Worm (Caenorhabditis elegans) whole organism, young adult: ENCODE measurements around the gene str-85.

Experiments
- B0019.2 ChIP-seq: fragments of 200-800 bp; sonication (Bioruptor generic); conservative IDR thresholded peaks from 2 replicates; pipeline ENCODE4 v1.3.6; 2022; ENCODE audit warnings: missing genetic modification reagents, missing genetic modification characterization, missing compliant biosample characterization
- B0035.1 ChIP-seq: sonication (generic microtip); optimal IDR thresholded peaks from 2 replicates; lab custom pipeline; 2016; ENCODE audit warnings: missing genetic modification characterization, mild to moderate bottlenecking, missing compliant biosample characterization, missing genotype, missing genetic modification reagents
- B0261.1 ChIP-seq: sonication (generic microtip); optimal IDR thresholded peaks from 2 replicates; lab custom pipeline; 2016; ENCODE audit warnings: mild to moderate bottlenecking, missing genetic modification characterization, moderate library complexity, missing compliant biosample characterization
- C06A6.2 ChIP-seq: fragments of 200-800 bp; sonication (Bioruptor generic); conservative IDR thresholded peaks from 2 replicates; pipeline ENCODE4 v1.3.6; 2022; ENCODE audit warnings: missing genetic modification characterization, missing compliant biosample characterization
- D2030.7 ChIP-seq: fragments of 200-800 bp; sonication (Bioruptor generic); IDR thresholded peaks from 2 replicates; pipeline ENCODE4 v1.3.6; 2022; ENCODE audit warnings: missing genetic modification reagents, missing genetic modification characterization, missing compliant biosample characterization
- F22D6.2 ChIP-seq: sonication (generic microtip); optimal IDR thresholded peaks from 2 replicates; lab custom pipeline; 2016; ENCODE audit warnings: mild to moderate bottlenecking, missing genetic modification characterization, missing compliant biosample characterization
- F49E8.2 ChIP-seq: sonication (generic microtip); optimal IDR thresholded peaks from 3 replicates; lab custom pipeline; 2017; ENCODE audit warnings: missing genetic modification characterization, mild to moderate bottlenecking, missing compliant biosample characterization, antibody characterized with exemption, moderate library complexity; ENCODE audit not compliant: insufficient read depth
- F57A8.1 ChIP-seq: fragments of 200-800 bp; sonication (Bioruptor generic); optimal IDR thresholded peaks from 2 replicates; lab custom pipeline; 2018; ENCODE audit warnings: mild to moderate bottlenecking, missing genetic modification characterization, moderate library complexity, missing compliant biosample characterization
- Y53G8AR.9 ChIP-seq: fragments of 200-800 bp; sonication (Bioruptor generic); conservative IDR thresholded peaks from 2 replicates; pipeline ENCODE4 v1.3.6; 2022; ENCODE audit warnings: missing genetic modification reagents, missing genetic modification characterization, missing compliant biosample characterization
- ZK185.1 ChIP-seq: sonication (generic microtip); optimal IDR thresholded peaks from 2 replicates; lab custom pipeline; 2016; ENCODE audit warnings: mild to moderate bottlenecking, missing genetic modification characterization, missing compliant biosample characterization; ENCODE audit not compliant: poor library complexity, severe bottlenecking
- ama-1 ChIP-seq, 3 experiments: fragments of 150-350 bp in 1 of 3; sonication (generic microtip) in 2 of 3; optimal IDR thresholded peaks; 2 replicates each; lab custom pipeline; 2014 to 2018; ENCODE audit warnings: missing biosample characterization in 2 of 3, missing genetic modification characterization in 2 of 3, missing genetic modification reagents in 2 of 3
- attf-3 ChIP-seq: fragments of 200-800 bp; sonication (Bioruptor generic); conservative IDR thresholded peaks from 2 replicates; pipeline ENCODE4 v1.3.6; 2022; ENCODE audit warnings: missing genetic modification reagents, missing genetic modification characterization, missing compliant biosample characterization
- attf-6 ChIP-seq: fragments of 200-800 bp; sonication (Bioruptor generic); IDR thresholded peaks from 2 replicates; pipeline ENCODE4 v1.3.6; 2022; ENCODE audit warnings: missing genetic modification reagents, missing genetic modification characterization, missing compliant biosample characterization
- cebp-1 ChIP-seq, 2 experiments: fragments of 200-800 bp in 1 of 2; sonication (Bioruptor generic) in 1 of 2; sonication (generic microtip) in 1 of 2; IDR thresholded peaks in 1 of 2; optimal IDR thresholded peaks in 1 of 2; 2 replicates each; pipeline versions ENCODE4 v1.3.6 to Lab custom; 2017 to 2022; ENCODE audit warnings: missing compliant biosample characterization in 2 of 2, missing genetic modification characterization in 2 of 2, mild to moderate bottlenecking in 1 of 2, missing genetic modification reagents in 1 of 2, moderate library complexity in 1 of 2
- ceh-27 ChIP-seq: fragments of 200-800 bp; sonication (Bioruptor generic); optimal IDR thresholded peaks from 2 replicates; lab custom pipeline; 2018; ENCODE audit warnings: mild to moderate bottlenecking, missing genetic modification characterization, moderate library complexity, missing compliant biosample characterization
- ceh-40 ChIP-seq: fragments of 200-800 bp; sonication (Bioruptor generic); IDR thresholded peaks from 2 replicates; pipeline ENCODE4 v1.3.6; 2022; ENCODE audit warnings: missing genetic modification characterization, missing compliant biosample characterization
- ceh-58 ChIP-seq: fragments of 200-800 bp; sonication (Bioruptor generic); IDR thresholded peaks from 2 replicates; pipeline ENCODE4 v1.3.6; 2022; ENCODE audit warnings: missing genetic modification characterization, missing compliant biosample characterization
- chd-7 ChIP-seq: sonication (generic microtip); optimal IDR thresholded peaks from 2 replicates; lab custom pipeline; 2016; ENCODE audit warnings: mild to moderate bottlenecking, missing genetic modification characterization, moderate library complexity, missing compliant biosample characterization
- dpl-1 ChIP-seq: fragments of 150-350 bp; optimal IDR thresholded peaks from 2 replicates; lab custom pipeline; 2014; ENCODE audit warnings: missing biosample characterization, missing genetic modification reagents, missing genetic modification characterization
- egrh-3 ChIP-seq: fragments of 200-800 bp; sonication (Bioruptor generic); IDR thresholded peaks from 2 replicates; pipeline ENCODE4 v1.3.6; 2022; ENCODE audit warnings: missing genetic modification reagents, missing genetic modification characterization, missing compliant biosample characterization
- ekl-4 ChIP-seq: fragments of 200-800 bp; sonication (Bioruptor generic); IDR thresholded peaks from 2 replicates; pipeline ENCODE4 v1.3.6; 2022; ENCODE audit warnings: missing genetic modification reagents, missing genetic modification characterization, missing compliant biosample characterization
- fkh-3 ChIP-seq: sonication (generic microtip); optimal IDR thresholded peaks from 2 replicates; lab custom pipeline; 2016; ENCODE audit warnings: mild to moderate bottlenecking, missing genetic modification characterization, missing compliant biosample characterization
- gei-17 ChIP-seq: fragments of 200-800 bp; sonication (Bioruptor generic); optimal IDR thresholded peaks from 2 replicates; lab custom pipeline; 2018; ENCODE audit warnings: mild to moderate bottlenecking, missing genetic modification characterization, missing compliant biosample characterization
- hlh-26 ChIP-seq: fragments of 200-800 bp; sonication (Bioruptor generic); conservative IDR thresholded peaks from 2 replicates; pipeline ENCODE4 v1.3.6; 2022; ENCODE audit warnings: missing genetic modification reagents, missing genetic modification characterization, missing compliant biosample characterization
- lag-1 ChIP-seq: fragments of 200-800 bp; sonication (Bioruptor generic); IDR thresholded peaks from 2 replicates; pipeline ENCODE4 v1.3.6; 2022; ENCODE audit warnings: missing genetic modification reagents, missing genetic modification characterization, missing compliant biosample characterization
- lin-26 ChIP-seq: fragments of 200-800 bp; sonication (Bioruptor generic); IDR thresholded peaks from 2 replicates; pipeline ENCODE4 v1.3.6; 2022; ENCODE audit warnings: missing genetic modification reagents, missing genetic modification characterization, missing compliant biosample characterization
- lin-40 ChIP-seq: sonication (generic microtip); optimal IDR thresholded peaks from 2 replicates; lab custom pipeline; 2016; ENCODE audit warnings: missing genetic modification characterization, mild to moderate bottlenecking, missing compliant biosample characterization, missing genotype, missing genetic modification reagents
- lin-54 ChIP-seq: fragments of 200-800 bp; sonication (Bioruptor generic); optimal IDR thresholded peaks from 2 replicates; lab custom pipeline; 2018; ENCODE audit warnings: mild to moderate bottlenecking, missing genetic modification characterization, missing compliant biosample characterization
- lsy-27 ChIP-seq: sonication (generic microtip); optimal IDR thresholded peaks from 2 replicates; lab custom pipeline; 2017; ENCODE audit warnings: missing genetic modification characterization, mild to moderate bottlenecking, missing compliant biosample characterization, antibody characterized with exemption, missing genotype, borderline replicate concordance; ENCODE audit not compliant: insufficient read depth
- madf-3 ChIP-seq: fragments of 200-800 bp; sonication (Bioruptor generic); IDR thresholded peaks from 2 replicates; pipeline ENCODE4 v1.3.6; 2022; ENCODE audit warnings: missing genetic modification reagents, missing genetic modification characterization, missing compliant biosample characterization
- mcd-1 ChIP-seq: fragments of 200-800 bp; sonication (Bioruptor generic); IDR thresholded peaks from 2 replicates; pipeline ENCODE4 v1.3.6; 2022; ENCODE audit warnings: missing genetic modification reagents, missing genetic modification characterization, missing compliant biosample characterization
- nfyb-1 ChIP-seq: fragments of 200-800 bp; sonication (Bioruptor generic); IDR thresholded peaks from 2 replicates; pipeline ENCODE4 v1.3.6; 2022; ENCODE audit warnings: missing genetic modification reagents, missing genetic modification characterization, missing compliant biosample characterization
- nhr-80 ChIP-seq: sonication (generic microtip); optimal IDR thresholded peaks from 2 replicates; lab custom pipeline; 2016; ENCODE audit warnings: missing genetic modification characterization, missing compliant biosample characterization
- rcor-1 ChIP-seq: fragments of 200-800 bp; sonication (Bioruptor generic); IDR thresholded peaks from 2 replicates; pipeline ENCODE4 v1.3.6; 2022; ENCODE audit warnings: missing genetic modification reagents, missing genetic modification characterization, missing compliant biosample characterization
- repo-1 ChIP-seq: sonication (generic microtip); optimal IDR thresholded peaks from 2 replicates; lab custom pipeline; 2017; ENCODE audit warnings: mild to moderate bottlenecking, missing genetic modification characterization, missing compliant biosample characterization
- sptf-2 ChIP-seq: fragments of 200-800 bp; sonication (Bioruptor generic); optimal IDR thresholded peaks from 2 replicates; lab custom pipeline; 2018; ENCODE audit warnings: mild to moderate bottlenecking, missing genetic modification characterization, missing compliant biosample characterization
- tbp1 ChIP-seq: fragments of 200-800 bp; sonication (Bioruptor generic); optimal IDR thresholded peaks from 2 replicates; lab custom pipeline; 2018; ENCODE audit warnings: mild to moderate bottlenecking, missing genetic modification characterization, missing compliant biosample characterization
- tbx-9 ChIP-seq: sonication (generic microtip); optimal IDR thresholded peaks from 2 replicates; lab custom pipeline; 2016; ENCODE audit warnings: borderline replicate concordance, missing genetic modification characterization, inconsistent platforms, missing compliant biosample characterization
- zfh-2 ChIP-seq: fragments of 200-800 bp; sonication (Bioruptor generic); conservative IDR thresholded peaks from 2 replicates; pipeline ENCODE4 v1.3.6; 2022; ENCODE audit warnings: missing genetic modification reagents, missing genetic modification characterization, missing compliant biosample characterization
- zim-3 ChIP-seq: sonication (generic microtip); optimal IDR thresholded peaks from 2 replicates; lab custom pipeline; 2017; ENCODE audit warnings: mild to moderate bottlenecking, missing genetic modification characterization, moderate library complexity, missing compliant biosample characterization
- ztf-26 ChIP-seq: sonication (generic microtip); optimal IDR thresholded peaks from 2 replicates; lab custom pipeline; 2017; ENCODE audit warnings: missing genetic modification characterization, missing compliant biosample characterization
- ztf-6 ChIP-seq: fragments of 200-800 bp; sonication (Bioruptor generic); IDR thresholded peaks from 2 replicates; pipeline ENCODE4 v1.3.6; 2022; ENCODE audit warnings: missing genetic modification reagents, missing genetic modification characterization, missing compliant biosample characterization

Gene str-85

DNA sequence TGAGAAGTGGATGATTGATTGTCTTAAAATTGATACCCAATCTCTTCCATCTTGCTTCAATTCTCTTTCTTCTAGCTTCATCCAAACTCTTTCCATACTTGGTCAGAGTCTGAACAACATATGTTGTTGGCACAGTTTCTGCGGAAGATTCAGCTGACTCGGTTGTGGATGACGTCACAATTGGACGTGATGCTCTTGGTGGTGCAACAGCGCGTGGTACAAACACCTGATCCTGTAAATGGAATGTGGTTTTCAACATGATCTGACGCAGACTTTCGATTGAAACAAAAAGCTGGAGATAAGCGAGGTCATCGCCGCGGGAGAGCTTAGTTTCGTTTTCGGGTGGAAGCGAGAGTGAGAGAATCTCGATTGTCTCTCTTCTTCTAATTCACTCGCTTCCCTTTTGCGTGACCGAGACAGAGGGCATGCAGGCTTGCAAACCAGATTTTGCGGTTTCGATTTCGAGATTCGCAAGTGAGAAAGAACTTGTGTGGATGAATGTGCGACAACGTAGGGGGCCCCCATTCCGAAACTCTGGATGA, 43.1 kb downstream of the str-85 start:
- TF ChIP-seq cebp-1 (GFP tag; IDR thresholded peaks at IDR 0.05; lab: Robert Waterston, UW) (no peak), cebp-1 (tag; optimal IDR thresholded peaks at IDR 0.05; lab: Kevin White, UChicago) (no peak), zfh-2 (GFP tag; lab: Robert Waterston, UW) (0 out of 2 replicates have a peak, but pooled peaks have one; percentile 27), attf-6 (GFP tag; lab: Robert Waterston, UW) (no peak), nhr-80 (tag; lab: Kevin White, UChicago) (no peak), attf-3 (GFP tag; lab: Robert Waterston, UW) (no peak), F49E8.2 (no peak)
- TF ChIP-seq, all 124 proteins: peak for 1

- TF ChIP-seq egrh-3 (peak; percentile 83), gei-17 (GFP tag; lab: Kevin White, UChicago) (no peak), nfyb-1 (no peak), lag-1 (no peak), zfh-2 (GFP tag; lab: Robert Waterston, UW) (peak; percentile 88), B0261.1 (tag; lab: Kevin White, UChicago) (no peak), fkh-3 (tag; lab: Kevin White, UChicago) (no peak)
These were observed 45.2 kb downstream of the str-85 start for ce11 chrV:8940419-8940818.

DNA sequence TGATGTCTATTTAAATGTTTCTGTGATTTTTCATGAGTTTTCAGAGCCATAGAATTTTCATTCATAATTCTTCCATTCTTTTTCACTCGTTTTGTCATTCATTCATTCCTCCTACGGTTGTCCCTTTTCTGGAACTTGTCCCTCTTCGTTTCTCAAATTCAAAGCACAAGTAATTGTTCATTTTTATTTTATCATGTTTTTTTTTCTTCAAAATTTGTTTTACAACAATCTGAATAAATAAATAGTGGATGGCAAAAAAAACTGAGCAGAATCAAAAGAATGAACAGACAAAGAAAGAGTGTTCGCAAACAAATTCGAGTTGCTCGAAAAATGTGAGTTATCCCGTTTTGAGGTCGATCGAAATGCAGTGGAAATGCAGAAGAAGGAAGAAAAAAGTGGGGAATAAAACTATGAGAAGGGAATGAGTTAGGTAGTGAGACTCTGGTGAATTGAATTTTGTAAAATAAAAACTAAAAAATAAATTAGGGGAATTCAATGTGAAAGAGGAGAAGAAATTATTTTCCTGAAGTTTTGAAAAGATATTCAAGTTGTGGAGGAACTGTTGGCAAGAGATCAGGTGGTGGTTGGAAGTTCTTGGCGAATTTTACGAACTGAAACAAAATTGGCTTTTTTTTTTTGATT, 46.1 kb downstream of the str-85 start:
- TF ChIP-seq chd-7 (peak; percentile 48), hlh-26 (no peak), tbx-9 (tag; lab: Kevin White, UChicago) (no peak), F57A8.1 (GFP tag; lab: Kevin White, UChicago) (no peak), ceh-27 (no peak), nfyb-1 (peak; percentile 44; the same call in 1 of the 2 replicates), C06A6.2 (GFP tag; lab: Robert Waterston, UW) (no peak), ztf-26 (tag; lab: Kevin White, UChicago) (peak; percentile 70), ceh-40 (GFP tag; lab: Robert Waterston, UW) (0 out of 2 replicates have a peak, but pooled peaks have one; percentile 5), lin-40 (tag; lab: Kevin White, UChicago) (peak; percentile 3), mcd-1 (peak; percentile 22; the same call in 1 of the 2 replicates), ZK185.1 (tag; lab: Kevin White, UChicago) (peak; percentile 4), madf-3 (GFP tag; lab: Robert Waterston, UW) (no peak), B0035.1 (tag; lab: Kevin White, UChicago) (no peak), attf-3 (GFP tag; lab: Robert Waterston, UW) (no peak), rcor-1 (GFP tag; lab: Robert Waterston, UW) (no peak), zim-3 (tag; lab: Kevin White, UChicago) (no peak), tbp1 (GFP tag; lab: Kevin White, UChicago) (no peak), lin-26 (GFP tag; lab: Robert Waterston, UW) (no peak), Y53G8AR.9 (GFP tag; lab: Robert Waterston, UW) (peak; percentile 67; the same call in 1 of the 2 replicates), ekl-4 (GFP tag; lab: Robert Waterston, UW) (0 out of 2 replicates have a peak, but pooled peaks have one; percentile 27), ztf-6 (GFP tag; lab: Robert Waterston, UW) (no peak), sptf-2 (no peak), D2030.7 (no peak), dpl-1 (GFP tag; lab: Kevin White, UChicago) (no peak), repo-1 (tag; lab: Kevin White, UChicago) (peak; percentile 67), ama-1 (optimal IDR thresholded peaks at IDR 0.05; lab: Kevin White, UChicago) (peak; percentile 93), ama-1 (GFP tag; optimal IDR thresholded peaks at IDR 0.05; lab: Kevin White, UChicago) (no peak), nhr-80 (tag; lab: Kevin White, UChicago) (no peak), F22D6.2 (tag; lab: Kevin White, UChicago) (peak; percentile 5), B0019.2 (GFP tag; lab: Robert Waterston, UW) (no peak), ceh-58 (GFP tag; lab: Robert Waterston, UW) (no peak), lsy-27 (tag; lab: Kevin White, UChicago) (no peak), cebp-1 (GFP tag; IDR thresholded peaks at IDR 0.05; lab: Robert Waterston, UW) (no peak), cebp-1 (tag; optimal IDR thresholded peaks at IDR 0.05; lab: Kevin White, UChicago) (peak; percentile 43), lin-54 (GFP tag; lab: Kevin White, UChicago) (no peak)
